Fruit fly (Drosophila melanogaster) whole organism, embryonic: Measurements from ENCODE around the gene Hex-t2.

ENCODE experiments used
- Blimp-1 ChIP-seq: fragments of 200-800 bp; sonication (Bioruptor generic); optimal IDR thresholded peaks from 3 replicates; lab custom pipeline; 2018; ENCODE audit warnings: missing biosample characterization, missing genetic modification characterization, mild to moderate bottlenecking, moderate library complexity, missing genetic modification reagents
- CG10366 ChIP-seq: fragments of 200-800 bp; sonication (Bioruptor generic); IDR thresholded peaks from 2 replicates; pipeline ENCODE4 v1.3.6; 2022; ENCODE audit warnings: missing biosample characterization, missing genetic modification characterization
- CG11560 ChIP-seq: fragments of 200-800 bp; sonication (Bioruptor generic); IDR thresholded peaks from 3 replicates; pipeline ENCODE4 v1.3.6; 2022; ENCODE audit warnings: missing biosample characterization, missing genetic modification characterization
- CG12769 ChIP-seq: fragments of 200-800 bp; sonication (Bioruptor generic); optimal IDR thresholded peaks from 2 replicates; lab custom pipeline; 2019; ENCODE audit warnings: missing biosample characterization, mild to moderate bottlenecking, missing genetic modification characterization, moderate library complexity
- CG15011 ChIP-seq: fragments of 200-800 bp; sonication (Bioruptor generic); optimal IDR thresholded peaks from 3 replicates; lab custom pipeline; 2018; ENCODE audit warnings: missing biosample characterization, mild to moderate bottlenecking, missing genetic modification characterization
- CG15601 ChIP-seq: fragments of 200-800 bp; sonication (Bioruptor generic); optimal IDR thresholded peaks from 3 replicates; lab custom pipeline; 2019; ENCODE audit warnings: missing biosample characterization, mild to moderate bottlenecking, missing genetic modification characterization, moderate library complexity
- CG18476 ChIP-seq: fragments of 200-800 bp; sonication (Bioruptor generic); optimal IDR thresholded peaks from 2 replicates; lab custom pipeline; 2016; ENCODE audit warnings: missing biosample characterization, mild to moderate bottlenecking, missing genetic modification characterization
- CG18599 ChIP-seq: fragments of 200-800 bp; sonication (Bioruptor generic); optimal IDR thresholded peaks from 3 replicates; lab custom pipeline; 2017; ENCODE audit warnings: missing biosample characterization, missing genetic modification characterization, mild to moderate bottlenecking, moderate library complexity, missing genetic modification reagents
- CG18619 ChIP-seq: fragments of 200-800 bp; sonication (Bioruptor generic); optimal IDR thresholded peaks from 3 replicates; lab custom pipeline; 2017; ENCODE audit warnings: missing biosample characterization, mild to moderate bottlenecking, missing genetic modification characterization
- CG2678 ChIP-seq: fragments of 200-800 bp; sonication (Bioruptor generic); optimal IDR thresholded peaks from 3 replicates; lab custom pipeline; 2019; ENCODE audit warnings: missing biosample characterization, mild to moderate bottlenecking, missing genetic modification characterization, moderate library complexity
- CG31441 ChIP-seq: fragments of 200-800 bp; sonication (Bioruptor generic); IDR thresholded peaks from 2 replicates; pipeline ENCODE4 v1.3.6; 2022; ENCODE audit warnings: missing biosample characterization, missing genetic modification characterization
- CG5953 ChIP-seq: fragments of 200-800 bp; sonication (Bioruptor generic); IDR thresholded peaks from 2 replicates; pipeline ENCODE4 v1.3.6; 2022; ENCODE audit warnings: missing biosample characterization, missing genetic modification characterization
- CG6813 ChIP-seq: fragments of 200-800 bp; sonication (Bioruptor generic); optimal IDR thresholded peaks from 2 replicates; lab custom pipeline; 2017; ENCODE audit warnings: missing biosample characterization, missing genetic modification characterization, mild to moderate bottlenecking, moderate library complexity, missing genetic modification reagents
- CG7839 ChIP-seq: fragments of 200-800 bp; sonication (Bioruptor generic); optimal IDR thresholded peaks from 3 replicates; lab custom pipeline; 2018; ENCODE audit warnings: missing biosample characterization, mild to moderate bottlenecking, missing genetic modification characterization, moderate library complexity
- CG9727 ChIP-seq: fragments of 200-800 bp; sonication (Bioruptor generic); optimal IDR thresholded peaks from 3 replicates; lab custom pipeline; 2017; ENCODE audit warnings: missing biosample characterization, mild to moderate bottlenecking, missing genetic modification characterization
- CG9932 ChIP-seq: fragments of 200-800 bp; sonication (Bioruptor generic); IDR thresholded peaks from 2 replicates; pipeline ENCODE4 v1.3.6; 2022; ENCODE audit warnings: missing biosample characterization, missing genetic modification characterization
- CkIIα-i1 ChIP-seq: fragments of 200-800 bp; sonication (Bioruptor generic); IDR thresholded peaks from 2 replicates; pipeline ENCODE4 v1.3.6; 2022; ENCODE audit warnings: missing biosample characterization, missing genetic modification characterization
- E2f1 ChIP-seq: fragments of 200-800 bp; sonication (Bioruptor generic); IDR thresholded peaks from 2 replicates; pipeline ENCODE4 v1.3.6; 2022; ENCODE audit warnings: missing biosample characterization, missing genetic modification characterization
- Ets65A ChIP-seq: fragments of 200-800 bp; sonication (Bioruptor generic); peaks from one replicate; lab custom pipeline; 2016; ENCODE audit warnings: missing biosample characterization, missing genetic modification characterization
- H15 ChIP-seq: fragments of 200-800 bp; sonication (Bioruptor generic); IDR thresholded peaks from 3 replicates; pipeline ENCODE4 v1.3.6; 2022; ENCODE audit warnings: missing biosample characterization, missing genetic modification characterization
- Hr39 ChIP-seq: fragments of >200 bp; optimal IDR thresholded peaks from 2 replicates; lab custom pipeline; 2017
- PHDP ChIP-seq: fragments of 200-800 bp; sonication (Bioruptor generic); optimal IDR thresholded peaks from 3 replicates; lab custom pipeline; 2018; ENCODE audit warnings: missing biosample characterization, mild to moderate bottlenecking, missing genetic modification characterization, moderate library complexity
- Stat92E ChIP-seq, 3 experiments: fragments of >200 bp in 2 of 3; fragments of 200-800 bp in 1 of 3; sonication (Bioruptor generic) in 1 of 3; optimal IDR thresholded peaks; 2 replicates each; lab custom pipeline; 2017 to 2019; ENCODE audit warnings: missing biosample characterization in 3 of 3, missing genetic modification characterization in 3 of 3, mild to moderate bottlenecking in 1 of 3, moderate library complexity in 1 of 3
- TFAM ChIP-seq: fragments of 200-800 bp; sonication (Bioruptor generic); optimal IDR thresholded peaks from 2 replicates; lab custom pipeline; 2017; ENCODE audit warnings: missing biosample characterization, missing genetic modification characterization, inconsistent platforms
- Usf ChIP-seq: fragments of 200-800 bp; sonication (Bioruptor generic); optimal IDR thresholded peaks from 2 replicates; lab custom pipeline; 2017; ENCODE audit warnings: missing genotype, missing biosample characterization, missing genetic modification characterization
- YL-1 ChIP-seq: fragments of 200-800 bp; sonication (Bioruptor generic); optimal IDR thresholded peaks from 3 replicates; lab custom pipeline; 2017; ENCODE audit warnings: missing biosample characterization, mild to moderate bottlenecking, missing genetic modification characterization
- bbx ChIP-seq: fragments of 200-800 bp; sonication (Bioruptor generic); IDR thresholded peaks from 2 replicates; pipeline ENCODE4 v1.3.6; 2022; ENCODE audit warnings: missing biosample characterization, missing genetic modification characterization; ENCODE audit not compliant: partially characterized antibody
- cg ChIP-seq: fragments of 200-800 bp; sonication (Bioruptor generic); optimal IDR thresholded peaks from 3 replicates; lab custom pipeline; 2019; ENCODE audit warnings: missing biosample characterization, mild to moderate bottlenecking, missing genetic modification characterization, moderate library complexity
- ci ChIP-seq: fragments of 200-800 bp; sonication (Bioruptor generic); IDR thresholded peaks from 3 replicates; pipeline ENCODE4 v1.3.6; 2022; ENCODE audit warnings: missing biosample characterization, missing genetic modification characterization
- dm ChIP-seq: fragments of 200-800 bp; sonication (Bioruptor generic); optimal IDR thresholded peaks from 3 replicates; lab custom pipeline; 2016; ENCODE audit warnings: missing biosample characterization, missing genetic modification characterization
- eve ChIP-seq, 2 experiments: fragments of >200 bp; optimal IDR thresholded peaks; 2 replicates each; lab custom pipeline; 2017; ENCODE audit warnings: missing biosample characterization in 2 of 2, missing genetic modification characterization in 2 of 2
- fd96Cb ChIP-seq: fragments of 200-800 bp; sonication (Bioruptor generic); optimal IDR thresholded peaks from 2 replicates; lab custom pipeline; 2018; ENCODE audit warnings: missing biosample characterization, mild to moderate bottlenecking, missing genetic modification characterization, moderate library complexity
- hb ChIP-seq: fragments of 200-800 bp; sonication (Bioruptor generic); IDR thresholded peaks from 3 replicates; pipeline ENCODE4 v1.3.6; 2022; ENCODE audit warnings: missing biosample characterization, missing genetic modification characterization; ENCODE audit not compliant: partially characterized antibody
- mirr ChIP-seq: fragments of 200-800 bp; sonication (Bioruptor generic); optimal IDR thresholded peaks from 3 replicates; lab custom pipeline; 2018; ENCODE audit warnings: missing biosample characterization, mild to moderate bottlenecking, missing genetic modification characterization
- nerfin-1 ChIP-seq: fragments of 200-800 bp; sonication (Bioruptor generic); optimal IDR thresholded peaks from 3 replicates; lab custom pipeline; 2019; ENCODE audit warnings: missing biosample characterization, mild to moderate bottlenecking, missing genetic modification characterization, moderate library complexity
- nom ChIP-seq: fragments of 200-800 bp; sonication (Bioruptor generic); optimal IDR thresholded peaks from 2 replicates; lab custom pipeline; 2017; ENCODE audit warnings: missing biosample characterization, missing genetic modification characterization, mild to moderate bottlenecking, moderate library complexity, missing genetic modification reagents
- oc ChIP-seq: fragments of 200-800 bp; sonication (Bioruptor generic); optimal IDR thresholded peaks from 2 replicates; lab custom pipeline; 2018; ENCODE audit warnings: missing biosample characterization, mild to moderate bottlenecking, missing genetic modification characterization, moderate library complexity
- onecut ChIP-seq: fragments of 200-800 bp; sonication (Bioruptor generic); IDR thresholded peaks from 2 replicates; pipeline ENCODE4 v1.3.6; 2022; ENCODE audit warnings: missing biosample characterization, missing genetic modification characterization
- p53 ChIP-seq: fragments of 200-800 bp; sonication (Bioruptor generic); optimal IDR thresholded peaks from 2 replicates; lab custom pipeline; 2016; ENCODE audit warnings: missing biosample characterization, missing genetic modification characterization
- phol ChIP-seq: fragments of 200-800 bp; sonication (Bioruptor generic); optimal IDR thresholded peaks from 3 replicates; lab custom pipeline; 2018; ENCODE audit warnings: missing biosample characterization, mild to moderate bottlenecking, missing genetic modification characterization, moderate library complexity
- rib ChIP-seq: fragments of 200-800 bp; sonication (Bioruptor generic); IDR thresholded peaks from 2 replicates; pipeline ENCODE4 v1.3.6; 2022; ENCODE audit warnings: missing biosample characterization, missing genetic modification characterization
- run ChIP-seq: fragments of 200-800 bp; sonication (Bioruptor generic); optimal IDR thresholded peaks from 3 replicates; lab custom pipeline; 2018; ENCODE audit warnings: missing biosample characterization, mild to moderate bottlenecking, missing genetic modification characterization
- scrt ChIP-seq: fragments of 200-800 bp; sonication (Bioruptor generic); optimal IDR thresholded peaks from 2 replicates; lab custom pipeline; 2018; ENCODE audit warnings: missing biosample characterization, mild to moderate bottlenecking, missing genetic modification characterization, moderate library complexity
- slou ChIP-seq: fragments of 200-800 bp; sonication (Bioruptor generic); optimal IDR thresholded peaks from 3 replicates; lab custom pipeline; 2016; ENCODE audit warnings: missing biosample characterization, missing genetic modification characterization
- sr ChIP-seq: fragments of 200-800 bp; sonication (Bioruptor generic); IDR thresholded peaks from 3 replicates; pipeline ENCODE4 v1.3.6; 2022; ENCODE audit warnings: missing biosample characterization, missing genetic modification characterization
- tna ChIP-seq: fragments of 200-800 bp; sonication (Bioruptor generic); IDR thresholded peaks from 2 replicates; pipeline ENCODE4 v1.3.6; 2022; ENCODE audit warnings: missing biosample characterization, missing genetic modification characterization; ENCODE audit not compliant: partially characterized antibody
- trh ChIP-seq: fragments of 200-800 bp; sonication (Bioruptor generic); optimal IDR thresholded peaks from 2 replicates; lab custom pipeline; 2016; ENCODE audit warnings: missing biosample characterization, missing genetic modification characterization
- unc-4 ChIP-seq: fragments of 200-800 bp; sonication (Bioruptor generic); IDR thresholded peaks from 2 replicates; pipeline ENCODE4 v1.3.6; 2022; ENCODE audit warnings: missing biosample characterization, missing genetic modification characterization; ENCODE audit not compliant: partially characterized antibody
- vfl ChIP-seq: fragments of 200-800 bp; sonication (Bioruptor generic); optimal IDR thresholded peaks from 2 replicates; lab custom pipeline; 2016; ENCODE audit warnings: missing biosample characterization, missing genetic modification characterization
- wor ChIP-seq: fragments of 200-800 bp; sonication (Bioruptor generic); IDR thresholded peaks from 2 replicates; pipeline ENCODE4 v1.3.6; 2022; ENCODE audit warnings: missing biosample characterization, missing genetic modification characterization
- zen2 ChIP-seq: fragments of 200-800 bp; sonication (Bioruptor generic); IDR thresholded peaks from 3 replicates; pipeline ENCODE4 v1.3.6; 2022; ENCODE audit warnings: missing biosample characterization, missing genetic modification characterization; ENCODE audit not compliant: partially characterized antibody

Gene Hex-t2

DNA sequence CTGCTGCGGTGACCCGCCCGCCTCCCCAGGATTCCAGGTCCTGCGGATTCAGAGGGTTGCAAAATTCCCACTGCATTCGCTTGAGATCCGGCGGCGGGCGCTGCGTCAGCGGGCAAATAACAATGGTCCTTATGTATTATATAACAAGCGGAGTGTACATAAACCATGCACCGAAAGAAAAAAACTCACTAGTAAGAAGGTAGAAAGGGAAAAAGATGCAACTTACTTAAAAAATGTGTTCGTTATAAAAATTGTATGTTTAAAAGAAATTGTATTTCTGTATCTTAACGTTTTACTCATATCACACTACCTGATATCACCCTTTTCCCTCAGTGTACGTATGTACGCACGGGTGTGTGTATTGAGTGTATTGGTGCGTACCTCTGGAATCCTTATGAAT, 48.7 kb downstream of the Hex-t2 start (continued):
- 0 out of 2 replicates have a peak, but pooled peaks have one; percentile 21 for TF ChIP-seq onecut
- TF ChIP-seq CG15011 (GFP tag; lab: Kevin White, UChicago) = no peak
- TF ChIP-seq Hr39 (lab: Kevin White, UChicago) = no peak
- TF ChIP-seq Ets65A = peak; percentile 91
- no peak for TF ChIP-seq slou (GFP tag; lab: Kevin White, UChicago)
- no peak for TF ChIP-seq E2f1 (GFP tag; lab: Robert Waterston, UW)
- TF ChIP-seq Blimp-1 = peak; percentile 32
- no peak for TF ChIP-seq p53 (GFP tag; lab: Kevin White, UChicago)
- no peak for TF ChIP-seq run (tag; lab: Kevin White, UChicago)
- peak; percentile 23 for TF ChIP-seq fd96Cb (tag; lab: Kevin White, UChicago)
- TF ChIP-seq cg (GFP tag; lab: Kevin White, UChicago) = no peak
- TF ChIP-seq CG9932 (GFP tag; lab: Robert Waterston, UW) = no peak
- peak; percentile 46 for TF ChIP-seq CG2678 (tag; lab: Kevin White, UChicago)
- no peak for TF ChIP-seq CkIIα-i1 (GFP tag; lab: Robert Waterston, UW)
- TF ChIP-seq CG31441 = 0 out of 2 replicates have a peak, but pooled peaks have one; percentile 28
- TF ChIP-seq CG6813 (GFP tag; lab: Kevin White, UChicago) = peak; percentile 16
- TF ChIP-seq dm = no peak
- no peak for TF ChIP-seq CG5953
- TF ChIP-seq TFAM (GFP tag; lab: Kevin White, UChicago) = no peak
- peak in 1 of 2 experiments; percentile 35 for TF ChIP-seq eve (GFP tag; optimal IDR thresholded peaks at IDR 0.05; lab: Kevin White, UChicago)
- TF ChIP-seq trh (GFP tag; lab: Kevin White, UChicago) = no peak
- TF ChIP-seq H15 (GFP tag; lab: Robert Waterston, UW) = no peak
- peak; percentile 62 for TF ChIP-seq CG18599 (GFP tag; lab: Kevin White, UChicago)
- TF ChIP-seq CG9727 (GFP tag; lab: Kevin White, UChicago) = peak; percentile 8
- TF ChIP-seq bbx (GFP tag; lab: Robert Waterston, UW) = no peak
- TF ChIP-seq rib (GFP tag; lab: Robert Waterston, UW) = no peak
- TF ChIP-seq unc-4 = no peak
- TF ChIP-seq phol (tag; lab: Kevin White, UChicago) = peak; percentile 24
- no peak for TF ChIP-seq scrt (GFP tag; lab: Kevin White, UChicago)
- no peak for TF ChIP-seq nerfin-1 (tag; lab: Kevin White, UChicago)
- peak; percentile 43; the same call in 1 of the 3 replicates for TF ChIP-seq ci (GFP tag; lab: Robert Waterston, UW)
- no peak for TF ChIP-seq CG18476 (GFP tag; lab: Kevin White, UChicago)
- TF ChIP-seq sr = no peak
- TF ChIP-seq Stat92E (GFP tag; optimal IDR thresholded peaks at IDR 0.05; lab: Kevin White, UChicago) = no peak
- TF ChIP-seq Usf = no peak
- peak; percentile 22 for TF ChIP-seq PHDP (tag; lab: Kevin White, UChicago)
- no peak for TF ChIP-seq tna
- no peak for TF ChIP-seq CG15601 (tag; lab: Kevin White, UChicago)
- TF ChIP-seq mirr (GFP tag; lab: Kevin White, UChicago) = no peak
- TF ChIP-seq zen2 (GFP tag; lab: Robert Waterston, UW) = no peak
- no peak for TF ChIP-seq CG18619 (GFP tag; lab: Kevin White, UChicago)
- TF ChIP-seq wor (GFP tag; lab: Robert Waterston, UW) = no peak
- no peak for TF ChIP-seq CG12769
- peak; percentile 18 for TF ChIP-seq CG7839 (tag; lab: Kevin White, UChicago)
- no peak for TF ChIP-seq CG10366 (GFP tag; lab: Robert Waterston, UW)
- peak; percentile 25 for TF ChIP-seq nom
- TF ChIP-seq CG11560 = no peak
- TF ChIP-seq vfl = no peak
- no peak for TF ChIP-seq hb (GFP tag; lab: Robert Waterston, UW)
- no peak for TF ChIP-seq YL-1 (GFP tag; lab: Kevin White, UChicago)
- TF ChIP-seq oc = no peak
